Worm (Caenorhabditis elegans) whole organism, young adult: ENCODE measurements around the gene ZK550.6.

Experiments
- ceh-58 ChIP-seq: fragments of 200-800 bp; sonication (Bioruptor generic); IDR thresholded peaks from 2 replicates; pipeline ENCODE4 v1.3.6; 2022; ENCODE audit warnings: missing genetic modification characterization, missing compliant biosample characterization
- dpl-1 ChIP-seq: fragments of 150-350 bp; optimal IDR thresholded peaks from 2 replicates; lab custom pipeline; 2014; ENCODE audit warnings: missing biosample characterization, missing genetic modification reagents, missing genetic modification characterization
- ets-4 ChIP-seq: fragments of 200-800 bp; sonication (Bioruptor generic); optimal IDR thresholded peaks from 2 replicates; lab custom pipeline; 2018; ENCODE audit warnings: mild to moderate bottlenecking, missing genetic modification characterization, missing compliant biosample characterization
- hlh-12 ChIP-seq: sonication (generic microtip); optimal IDR thresholded peaks from 2 replicates; lab custom pipeline; 2016; ENCODE audit warnings: missing genetic modification characterization, missing compliant biosample characterization
- hlh-26 ChIP-seq: fragments of 200-800 bp; sonication (Bioruptor generic); conservative IDR thresholded peaks from 2 replicates; pipeline ENCODE4 v1.3.6; 2022; ENCODE audit warnings: missing genetic modification reagents, missing genetic modification characterization, missing compliant biosample characterization
- lag-1 ChIP-seq: fragments of 200-800 bp; sonication (Bioruptor generic); IDR thresholded peaks from 2 replicates; pipeline ENCODE4 v1.3.6; 2022; ENCODE audit warnings: missing genetic modification reagents, missing genetic modification characterization, missing compliant biosample characterization
- mcd-1 ChIP-seq: fragments of 200-800 bp; sonication (Bioruptor generic); IDR thresholded peaks from 2 replicates; pipeline ENCODE4 v1.3.6; 2022; ENCODE audit warnings: missing genetic modification reagents, missing genetic modification characterization, missing compliant biosample characterization
- mel-28 ChIP-seq: sonication (generic microtip); optimal IDR thresholded peaks from 2 replicates; lab custom pipeline; 2016; ENCODE audit warnings: borderline replicate concordance, mild to moderate bottlenecking, missing genetic modification characterization, missing compliant biosample characterization
- nfyb-1 ChIP-seq: fragments of 200-800 bp; sonication (Bioruptor generic); IDR thresholded peaks from 2 replicates; pipeline ENCODE4 v1.3.6; 2022; ENCODE audit warnings: missing genetic modification reagents, missing genetic modification characterization, missing compliant biosample characterization
- tbx-9 ChIP-seq: sonication (generic microtip); optimal IDR thresholded peaks from 2 replicates; lab custom pipeline; 2016; ENCODE audit warnings: borderline replicate concordance, missing genetic modification characterization, inconsistent platforms, missing compliant biosample characterization
- unc-62 ChIP-seq: fragments of 150-350 bp; optimal IDR thresholded peaks from 2 replicates; lab custom pipeline; 2014; ENCODE audit warnings: missing biosample characterization, missing genetic modification reagents, missing genetic modification characterization

DNA sequence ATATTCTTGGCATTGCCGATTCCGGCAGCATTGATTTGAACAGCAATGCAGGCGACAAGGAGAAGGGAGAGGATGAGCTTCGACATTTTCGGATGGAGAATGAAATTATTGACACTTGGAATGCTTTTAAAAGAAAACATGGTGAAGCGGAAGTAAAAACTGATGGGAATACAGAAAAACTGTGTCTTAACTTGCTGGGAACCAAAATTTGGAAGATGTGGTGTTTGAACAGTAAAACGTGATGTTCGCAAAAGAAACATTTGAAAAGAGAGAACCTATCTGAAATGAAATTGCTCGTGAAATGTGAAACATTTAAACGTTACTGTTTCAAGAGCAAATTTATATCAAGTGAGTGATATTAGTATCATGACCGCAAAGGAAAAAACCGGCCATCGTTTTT, 2.4 kb upstream of the ZK550.6 start, which contains the start of gene F26D10.13:
- no peak for TF ChIP-seq dpl-1 (GFP tag; lab: Kevin White, UChicago)
- no peak for TF ChIP-seq nfyb-1 (GFP tag; lab: Robert Waterston, UW)
- TF ChIP-seq hlh-26 (GFP tag; lab: Robert Waterston, UW), result no peak
- no peak for TF ChIP-seq unc-62 (GFP tag; lab: Kevin White, UChicago)
- no peak for TF ChIP-seq lag-1
- TF ChIP-seq hlh-12, result no peak
- no peak for TF ChIP-seq mel-28 (tag; lab: Kevin White, UChicago)
- no peak for TF ChIP-seq ets-4 (GFP tag; lab: Kevin White, UChicago)
- no peak for TF ChIP-seq tbx-9 (tag; lab: Kevin White, UChicago)
- no peak for TF ChIP-seq mcd-1 (GFP tag; lab: Robert Waterston, UW)
- no peak for TF ChIP-seq ceh-58
